Worm (Caenorhabditis elegans) whole organism, L1 larva: Measurements from ENCODE around the gene F18E2.15.
A peak's percentile ranks its signal among the peaks of the same experiment; 100 is the strongest.

Experiments used
- C04F5.9 ChIP-seq: sonication (generic microtip); optimal IDR thresholded peaks from 2 replicates; lab custom pipeline; 2016; ENCODE audit warnings: missing genetic modification characterization, missing compliant biosample characterization
- C16A3.4 ChIP-seq: fragments of 150-350 bp; optimal IDR thresholded peaks from 2 replicates; lab custom pipeline; 2014; ENCODE audit warnings: missing biosample characterization, missing genetic modification characterization
- aly-2 ChIP-seq: fragments of 150-350 bp; optimal IDR thresholded peaks from 2 replicates; lab custom pipeline; 2014; ENCODE audit warnings: missing biosample characterization, missing genetic modification characterization
- ceh-82 ChIP-seq, 3 experiments: fragments of 150-350 bp in 1 of 3; sonication (generic microtip) in 2 of 3; optimal IDR thresholded peaks; 2 replicates each; lab custom pipeline; 2014 to 2017; ENCODE audit warnings: missing biosample characterization in 3 of 3, missing genetic modification characterization in 3 of 3
- ces-1 ChIP-seq: fragments of 150-350 bp; optimal IDR thresholded peaks from 2 replicates; lab custom pipeline; 2014; ENCODE audit warnings: missing biosample characterization, missing genetic modification reagents, missing genetic modification characterization
- dpl-1 ChIP-seq, 3 experiments: fragments of 150-350 bp in 2 of 3; sonication (generic microtip) in 1 of 3; optimal IDR thresholded peaks; 2 replicates each; lab custom pipeline; 2014 to 2017; ENCODE audit warnings: missing biosample characterization in 3 of 3, missing genetic modification characterization in 3 of 3, missing genetic modification reagents in 3 of 3
- dsc-1 ChIP-seq: sonication (generic microtip); optimal IDR thresholded peaks from 2 replicates; lab custom pipeline; 2016; ENCODE audit warnings: mild to moderate bottlenecking, missing genetic modification characterization, missing compliant biosample characterization
- efl-1 ChIP-seq, 4 experiments: fragments of 150-350 bp; optimal IDR thresholded peaks in 3 of 4; peaks in 1 of 4; 1 replicate in 1 of 4; 2 replicates in 3 of 4; lab custom pipeline; 2014; ENCODE audit warnings: missing biosample characterization in 2 of 4, missing genetic modification characterization in 2 of 4, missing genetic modification reagents in 2 of 4
- elt-3 ChIP-seq, 6 experiments: fragments of 150-350 bp in 1 of 6; sonication (generic microtip); optimal IDR thresholded peaks; 2 replicates each; lab custom pipeline; 2017 to 2018; ENCODE audit warnings: missing biosample characterization in 6 of 6, missing genetic modification characterization in 6 of 6, inconsistent platforms in 1 of 6
- fkh-8 ChIP-seq: sonication (generic microtip); optimal IDR thresholded peaks from 2 replicates; lab custom pipeline; 2016; ENCODE audit warnings: mild to moderate bottlenecking, missing genetic modification characterization, missing compliant biosample characterization
- fos-1 ChIP-seq: fragments of 150-350 bp; optimal IDR thresholded peaks from 2 replicates; lab custom pipeline; 2014; ENCODE audit warnings: missing biosample characterization, missing genetic modification characterization
- hlh-4 ChIP-seq: sonication (generic microtip); optimal IDR thresholded peaks from 2 replicates; lab custom pipeline; 2016; ENCODE audit warnings: mild to moderate bottlenecking, missing genetic modification characterization, missing compliant biosample characterization
- lin-14 ChIP-seq: fragments of 200-800 bp; sonication (Bioruptor generic); optimal IDR thresholded peaks from 2 replicates; lab custom pipeline; 2018; ENCODE audit warnings: mild to moderate bottlenecking, missing genetic modification characterization, moderate library complexity, missing compliant biosample characterization
- lin-35 ChIP-seq, 2 experiments: fragments of 150-350 bp; optimal IDR thresholded peaks; 2 replicates each; lab custom pipeline; 2014; ENCODE audit warnings: missing biosample characterization in 2 of 2, missing genetic modification characterization in 2 of 2, missing genetic modification reagents in 2 of 2
- lin-39 ChIP-seq: fragments of 150-350 bp; optimal IDR thresholded peaks from 2 replicates; lab custom pipeline; 2014; ENCODE audit warnings: missing biosample characterization, missing genetic modification reagents, missing genetic modification characterization
- lir-3 ChIP-seq: sonication (generic microtip); optimal IDR thresholded peaks from 2 replicates; lab custom pipeline; 2016; ENCODE audit warnings: mild to moderate bottlenecking, missing genetic modification characterization, moderate library complexity, missing compliant biosample characterization; ENCODE audit not compliant: poor library complexity
- lsy-2 ChIP-seq, 2 experiments: fragments of 150-350 bp; optimal IDR thresholded peaks; 2 replicates each; lab custom pipeline; 2014; ENCODE audit warnings: missing biosample characterization in 2 of 2, missing genetic modification characterization in 2 of 2
- mab-9 ChIP-seq: fragments of 200-800 bp; sonication (Bioruptor generic); IDR thresholded peaks from 2 replicates; pipeline ENCODE4 v1.3.6; 2022; ENCODE audit warnings: missing genetic modification reagents, missing genetic modification characterization, missing compliant biosample characterization
- mdl-1 ChIP-seq, 2 experiments: fragments of 150-350 bp; optimal IDR thresholded peaks; 2 replicates each; lab custom pipeline; 2014 to 2017; ENCODE audit warnings: missing biosample characterization in 2 of 2, missing genetic modification characterization in 2 of 2, inconsistent platforms in 1 of 2
- nhr-19 ChIP-seq: fragments of 200-800 bp; sonication (Bioruptor generic); conservative IDR thresholded peaks from 2 replicates; pipeline ENCODE4 v1.3.6; 2022; ENCODE audit warnings: missing genetic modification characterization, missing compliant biosample characterization
- nhr-20 ChIP-seq: sonication (generic microtip); optimal IDR thresholded peaks from 2 replicates; lab custom pipeline; 2016; ENCODE audit warnings: mild to moderate bottlenecking, missing genetic modification characterization, missing compliant biosample characterization
- nhr-47 ChIP-seq: sonication (generic microtip); optimal IDR thresholded peaks from 2 replicates; lab custom pipeline; 2016; ENCODE audit warnings: mild to moderate bottlenecking, missing genetic modification characterization, moderate library complexity, missing compliant biosample characterization
- nhr-71 ChIP-seq: sonication (generic microtip); optimal IDR thresholded peaks from 2 replicates; lab custom pipeline; 2016; ENCODE audit warnings: mild to moderate bottlenecking, missing genetic modification characterization, moderate library complexity, missing compliant biosample characterization
- nhr-77 ChIP-seq: fragments of 150-350 bp; optimal IDR thresholded peaks from 2 replicates; lab custom pipeline; 2014; ENCODE audit warnings: missing biosample characterization, missing genetic modification characterization
- nhr-85 ChIP-seq: sonication (generic microtip); peaks from one replicate; lab custom pipeline; 2016; ENCODE audit warnings: missing genetic modification characterization, inconsistent platforms, missing compliant biosample characterization
- nhr-90 ChIP-seq: sonication (generic microtip); optimal IDR thresholded peaks from 2 replicates; lab custom pipeline; 2016; ENCODE audit warnings: mild to moderate bottlenecking, missing genetic modification characterization, missing compliant biosample characterization; ENCODE audit not compliant: poor library complexity
- pag-3 ChIP-seq: sonication (generic microtip); optimal IDR thresholded peaks from 2 replicates; lab custom pipeline; 2017; ENCODE audit warnings: missing genetic modification characterization, mild to moderate bottlenecking, missing compliant biosample characterization, antibody characterized with exemption, borderline replicate concordance; ENCODE audit not compliant: insufficient read depth
- pax-3 ChIP-seq: fragments of 200-800 bp; sonication (Bioruptor generic); optimal IDR thresholded peaks from 2 replicates; lab custom pipeline; 2018; ENCODE audit warnings: mild to moderate bottlenecking, missing genetic modification characterization, moderate library complexity, missing compliant biosample characterization
- rnt-1 ChIP-seq: sonication (generic microtip); optimal IDR thresholded peaks from 2 replicates; lab custom pipeline; 2016; ENCODE audit warnings: mild to moderate bottlenecking, missing genetic modification characterization, moderate library complexity, missing compliant biosample characterization
- snu-23 ChIP-seq: sonication (generic microtip); optimal IDR thresholded peaks from 2 replicates; lab custom pipeline; 2016; ENCODE audit warnings: missing genetic modification characterization, missing compliant biosample characterization
- sox-4 ChIP-seq: sonication (generic microtip); optimal IDR thresholded peaks from 2 replicates; lab custom pipeline; 2016; ENCODE audit warnings: missing genetic modification characterization, missing compliant biosample characterization
- swsn-7 ChIP-seq: sonication (generic microtip); optimal IDR thresholded peaks from 2 replicates; lab custom pipeline; 2016; ENCODE audit warnings: missing genetic modification characterization, missing compliant biosample characterization
- tbx-2 ChIP-seq: sonication (generic microtip); optimal IDR thresholded peaks from 2 replicates; lab custom pipeline; 2016; ENCODE audit warnings: missing genetic modification characterization, missing compliant biosample characterization
- unc-130 ChIP-seq: fragments of 150-350 bp; optimal IDR thresholded peaks from 2 replicates; lab custom pipeline; 2017; ENCODE audit warnings: missing biosample characterization, missing genetic modification characterization, inconsistent platforms
- vab-15 ChIP-seq: sonication (generic microtip); optimal IDR thresholded peaks from 2 replicates; lab custom pipeline; 2017; ENCODE audit warnings: missing genotype, mild to moderate bottlenecking, missing genetic modification characterization, missing compliant biosample characterization
- xbp-1 ChIP-seq: sonication (generic microtip); optimal IDR thresholded peaks from 2 replicates; lab custom pipeline; 2016; ENCODE audit warnings: missing genetic modification characterization, missing compliant biosample characterization
- ztf-11 ChIP-seq, 2 experiments: sonication (generic microtip); optimal IDR thresholded peaks; 2 replicates each; lab custom pipeline; 2016 to 2017; ENCODE audit warnings: missing genetic modification characterization in 2 of 2, missing biosample characterization in 1 of 2, missing compliant biosample characterization in 1 of 2
- ztf-4 ChIP-seq: fragments of 150-350 bp; optimal IDR thresholded peaks from 2 replicates; lab custom pipeline; 2014; ENCODE audit warnings: missing biosample characterization, missing genetic modification characterization

F18E2.15 gene

DNA sequence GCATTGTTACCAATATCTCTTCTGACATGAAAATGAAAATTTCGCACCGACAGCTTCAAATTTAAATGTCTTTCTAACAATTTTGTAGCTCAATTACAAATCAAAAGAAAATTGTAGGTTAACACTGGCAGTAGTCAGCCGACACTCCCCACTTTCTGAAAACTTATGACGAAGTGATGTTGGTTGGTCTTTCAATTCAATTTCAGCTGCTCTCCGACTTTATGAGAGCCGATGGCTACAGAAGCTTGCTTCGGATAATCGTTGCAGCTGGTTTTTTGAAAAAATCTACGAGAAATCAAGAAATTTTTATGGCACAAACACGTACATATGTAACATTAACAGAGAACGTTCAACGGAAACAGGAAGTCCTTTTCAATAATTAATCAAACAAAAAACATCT lies 24.0 kb upstream of the F18E2.15 start, which contains the start of gene sre-20:
TSS of gene sre-20 (minus strand) at position 101 of the 400 bp plus-strand sequence.
- no peak for TF ChIP-seq lin-35 (GFP tag; optimal IDR thresholded peaks at IDR 0.05; lab: Kevin White, UChicago)
- TF ChIP-seq fkh-8 (tag; lab: Kevin White, UChicago), result peak; percentile 7
- peak; percentile 41 for TF ChIP-seq pax-3 (tag; lab: Kevin White, UChicago)

DNA sequence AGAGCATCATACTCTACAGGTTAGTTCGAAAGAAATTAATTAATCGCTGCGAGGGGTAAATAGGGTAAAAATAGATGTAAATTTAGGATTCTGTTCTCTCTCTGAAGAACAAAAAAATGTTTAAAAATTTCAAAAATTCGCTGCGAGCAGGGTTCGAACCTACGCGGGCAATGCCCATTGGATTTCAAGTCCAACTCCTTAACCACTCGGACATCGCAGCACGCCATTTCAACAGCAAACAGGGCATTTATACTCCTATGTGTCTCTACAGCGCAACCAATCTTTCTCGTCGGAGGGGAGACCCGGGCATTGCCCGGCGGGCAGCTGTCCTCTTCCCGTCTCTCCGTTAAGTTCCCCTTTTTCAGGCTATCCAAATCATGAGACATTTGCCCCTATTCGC lies 19.4 kb upstream of the F18E2.15 start:
- TF ChIP-seq nhr-77 (peak; percentile 21), unc-130 (peak; percentile 12), nhr-47 (tag; lab: Kevin White, UChicago) (peak; percentile 61), ztf-11 (tag; optimal IDR thresholded peaks at IDR 0.05; lab: Kevin White, UChicago) (peak in 1 of 2 experiments; percentile 8), lin-39 (no peak), ces-1 (GFP tag; lab: Kevin White, UChicago) (no peak), fkh-8 (tag; lab: Kevin White, UChicago) (peak; percentile 30), mab-9 (no peak), lin-14 (GFP tag; lab: Kevin White, UChicago) (peak; percentile 38), nhr-19 (GFP tag; lab: Robert Waterston, UW) (peak; percentile 54), C16A3.4 (tag; lab: Kevin White, UChicago) (peak; percentile 64), swsn-7 (tag; lab: Kevin White, UChicago) (peak; percentile 36), snu-23 (GFP tag; lab: Kevin White, UChicago) (peak; percentile 61), nhr-90 (peak; percentile 42), nhr-85 (tag; lab: Kevin White, UChicago) (peak; percentile 46), lir-3 (tag; lab: Kevin White, UChicago) (peak; percentile 9), dsc-1 (tag; lab: Kevin White, UChicago) (peak; percentile 30), fos-1 (tag; lab: Kevin White, UChicago) (no peak), rnt-1 (tag; lab: Kevin White, UChicago) (peak; percentile 53), C04F5.9 (tag; lab: Kevin White, UChicago) (no peak), nhr-20 (tag; lab: Kevin White, UChicago) (peak; percentile 49), efl-1 (optimal IDR thresholded peaks at IDR 0.05; lab: Kevin White, UChicago) (peak; percentile 35 to 51), efl-1 (GFP tag; optimal IDR thresholded peaks at IDR 0.05 in 1 of 2; lab: Kevin White, UChicago) (peak; percentile 41 to 93), lin-35 (GFP tag; optimal IDR thresholded peaks at IDR 0.05; lab: Kevin White, UChicago) (peak; percentile 20 to 66), aly-2 (tag; lab: Kevin White, UChicago) (peak; percentile 37), mdl-1 (tag; optimal IDR thresholded peaks at IDR 0.05; lab: Kevin White, UChicago) (peak in 1 of 2 experiments; percentile 45), dpl-1 (GFP tag; optimal IDR thresholded peaks at IDR 0.05; lab: Kevin White, UChicago) (peak; percentile 3 to 44 (median 43)), elt-3 (tag; optimal IDR thresholded peaks at IDR 0.05; lab: Kevin White, UChicago) (peak in 1 of 6 experiments; percentile 23), xbp-1 (tag; lab: Kevin White, UChicago) (peak; percentile 10), sox-4 (tag; lab: Kevin White, UChicago) (no peak), vab-15 (tag; lab: Kevin White, UChicago) (peak; percentile 38), ceh-82 (tag; optimal IDR thresholded peaks at IDR 0.05; lab: Kevin White, UChicago) (peak in 1 of 3 experiments; percentile 48), lsy-2 (tag; optimal IDR thresholded peaks at IDR 0.05; lab: Kevin White, UChicago) (peak; percentile 27 to 68), pag-3 (tag; lab: Kevin White, UChicago) (no peak), nhr-71 (peak; percentile 49), tbx-2 (tag; lab: Kevin White, UChicago) (peak; percentile 14), hlh-4 (no peak), ztf-4 (tag; lab: Kevin White, UChicago) (peak; percentile 3), pax-3 (tag; lab: Kevin White, UChicago) (peak; percentile 45)
